Fruit fly (Drosophila melanogaster) whole organism, embryonic: ENCODE data around the gene CG31459.

Experiments used
- Ada2b ChIP-seq: fragments of 200-800 bp; sonication (Bioruptor generic); IDR thresholded peaks from 2 replicates; pipeline ENCODE4 v1.3.6; 2022; ENCODE audit warnings: missing biosample characterization, missing genetic modification characterization
- CG10543 ChIP-seq: fragments of 200-800 bp; sonication (Bioruptor generic); optimal IDR thresholded peaks from 3 replicates; lab custom pipeline; 2017; ENCODE audit warnings: missing biosample characterization, mild to moderate bottlenecking, missing genetic modification characterization, moderate library complexity
- CG10565 ChIP-seq: fragments of 200-800 bp; sonication (Bioruptor generic); optimal IDR thresholded peaks from 3 replicates; lab custom pipeline; 2016; ENCODE audit warnings: missing biosample characterization, mild to moderate bottlenecking, missing genetic modification characterization
- CG10959 ChIP-seq: fragments of 200-800 bp; sonication (Bioruptor generic); IDR thresholded peaks from 2 replicates; pipeline ENCODE4 v1.3.6; 2022; ENCODE audit warnings: missing biosample characterization, missing genetic modification characterization
- CG11398 ChIP-seq: fragments of 200-800 bp; sonication (Bioruptor generic); optimal IDR thresholded peaks from 2 replicates; lab custom pipeline; 2016; ENCODE audit warnings: missing biosample characterization, missing genetic modification characterization
- CG11504 ChIP-seq: fragments of 200-800 bp; sonication (Bioruptor generic); optimal IDR thresholded peaks from 3 replicates; lab custom pipeline; 2019; ENCODE audit warnings: missing biosample characterization, mild to moderate bottlenecking, missing genetic modification characterization, moderate library complexity
- CG12155 ChIP-seq: fragments of 200-800 bp; sonication (Bioruptor generic); optimal IDR thresholded peaks from 3 replicates; lab custom pipeline; 2016; ENCODE audit warnings: missing biosample characterization, missing genetic modification characterization
- CG12659 ChIP-seq: fragments of 200-800 bp; sonication (Bioruptor generic); optimal IDR thresholded peaks from 3 replicates; lab custom pipeline; 2017; ENCODE audit warnings: mild to moderate bottlenecking, missing biosample characterization, missing genetic modification reagents, missing genetic modification characterization
- CG12744 ChIP-seq: fragments of 200-800 bp; sonication (Bioruptor generic); optimal IDR thresholded peaks from 2 replicates; lab custom pipeline; 2016; ENCODE audit warnings: missing biosample characterization, missing genetic modification characterization
- CG14860 ChIP-seq: fragments of 200-800 bp; sonication (Bioruptor generic); IDR thresholded peaks from 3 replicates; pipeline ENCODE4 v1.3.6; 2022; ENCODE audit warnings: missing biosample characterization, missing genetic modification characterization; ENCODE audit not compliant: partially characterized antibody
- CG15479 ChIP-seq: fragments of 200-800 bp; sonication (Bioruptor generic); optimal IDR thresholded peaks from 3 replicates; lab custom pipeline; 2019; ENCODE audit warnings: missing biosample characterization, mild to moderate bottlenecking, missing genetic modification characterization, moderate library complexity
- CG17385 ChIP-seq: fragments of 200-800 bp; sonication (Bioruptor generic); optimal IDR thresholded peaks from 3 replicates; lab custom pipeline; 2018; ENCODE audit warnings: missing biosample characterization, mild to moderate bottlenecking, missing genetic modification characterization
- CG17612 ChIP-seq: fragments of 200-800 bp; sonication (Bioruptor generic); IDR thresholded peaks from 2 replicates; pipeline ENCODE4 v1.3.6; 2022; ENCODE audit warnings: missing biosample characterization, missing genetic modification characterization
- CG18011 ChIP-seq: fragments of 200-800 bp; sonication (Bioruptor generic); optimal IDR thresholded peaks from 2 replicates; lab custom pipeline; 2017; ENCODE audit warnings: missing biosample characterization, missing genetic modification characterization, mild to moderate bottlenecking, moderate library complexity, missing genotype
- CG18599 ChIP-seq: fragments of 200-800 bp; sonication (Bioruptor generic); optimal IDR thresholded peaks from 3 replicates; lab custom pipeline; 2017; ENCODE audit warnings: missing biosample characterization, missing genetic modification characterization, mild to moderate bottlenecking, moderate library complexity, missing genetic modification reagents
- CG18619 ChIP-seq: fragments of 200-800 bp; sonication (Bioruptor generic); optimal IDR thresholded peaks from 3 replicates; lab custom pipeline; 2017; ENCODE audit warnings: missing biosample characterization, mild to moderate bottlenecking, missing genetic modification characterization
- CG18764 ChIP-seq: fragments of 200-800 bp; sonication (Bioruptor generic); optimal IDR thresholded peaks from 3 replicates; lab custom pipeline; 2016; ENCODE audit warnings: missing biosample characterization, missing genetic modification characterization
- CG2889 ChIP-seq: fragments of 200-800 bp; sonication (Bioruptor generic); IDR thresholded peaks from 3 replicates; pipeline ENCODE4 v1.3.6; 2022; ENCODE audit warnings: missing biosample characterization, missing genetic modification characterization
- CG30403 ChIP-seq: fragments of 200-800 bp; sonication (Bioruptor generic); optimal IDR thresholded peaks from 3 replicates; lab custom pipeline; 2016; ENCODE audit warnings: missing biosample characterization, missing genetic modification characterization
- CG32767 ChIP-seq: fragments of 200-800 bp; sonication (Bioruptor generic); IDR thresholded peaks from 2 replicates; pipeline ENCODE4 v1.3.6; 2022; ENCODE audit warnings: missing biosample characterization, missing genetic modification characterization
- CG4404 ChIP-seq: fragments of 200-800 bp; sonication (Bioruptor generic); IDR thresholded peaks from 2 replicates; pipeline ENCODE4 v1.3.6; 2022; ENCODE audit warnings: missing biosample characterization, missing genetic modification characterization
- CG5953 ChIP-seq: fragments of 200-800 bp; sonication (Bioruptor generic); IDR thresholded peaks from 2 replicates; pipeline ENCODE4 v1.3.6; 2022; ENCODE audit warnings: missing biosample characterization, missing genetic modification characterization
- Dbx ChIP-seq: fragments of 200-800 bp; sonication (Bioruptor generic); IDR thresholded peaks from 3 replicates; pipeline ENCODE4 v1.3.6; 2022; ENCODE audit warnings: missing biosample characterization, missing genetic modification characterization
- Ets65A ChIP-seq: fragments of 200-800 bp; sonication (Bioruptor generic); peaks from one replicate; lab custom pipeline; 2016; ENCODE audit warnings: missing biosample characterization, missing genetic modification characterization
- Fer1 ChIP-seq: fragments of 200-800 bp; sonication (Bioruptor generic); optimal IDR thresholded peaks from 2 replicates; lab custom pipeline; 2017; ENCODE audit warnings: missing biosample characterization, mild to moderate bottlenecking, missing genetic modification characterization
- Hey ChIP-seq: fragments of 200-800 bp; sonication (Bioruptor generic); optimal IDR thresholded peaks from 3 replicates; lab custom pipeline; 2018; ENCODE audit warnings: missing biosample characterization, mild to moderate bottlenecking, missing genetic modification characterization
- Hr3 ChIP-seq: fragments of 200-800 bp; sonication (Bioruptor generic); optimal IDR thresholded peaks from 3 replicates; lab custom pipeline; 2016; ENCODE audit warnings: missing biosample characterization, missing genetic modification characterization
- Hsf ChIP-seq: fragments of 200-800 bp; sonication (Bioruptor generic); optimal IDR thresholded peaks from 3 replicates; lab custom pipeline; 2016; ENCODE audit warnings: missing biosample characterization, missing genetic modification characterization
- MESR4 ChIP-seq: fragments of 200-800 bp; sonication (Bioruptor generic); optimal IDR thresholded peaks from 2 replicates; lab custom pipeline; 2018; ENCODE audit warnings: missing biosample characterization, mild to moderate bottlenecking, missing genetic modification characterization, moderate library complexity
- NK7.1 ChIP-seq: fragments of 200-800 bp; sonication (Bioruptor generic); optimal IDR thresholded peaks from 3 replicates; lab custom pipeline; 2016; ENCODE audit warnings: missing biosample characterization, missing genetic modification characterization
- Rfx ChIP-seq: fragments of 200-800 bp; sonication (Bioruptor generic); IDR thresholded peaks from 2 replicates; pipeline ENCODE4 v1.3.6; 2022; ENCODE audit warnings: missing biosample characterization, missing genetic modification characterization
- Trl ChIP-seq, 3 experiments: fragments of >200 bp in 2 of 3; fragments of 200-800 bp in 1 of 3; sonication (Bioruptor generic) in 1 of 3; optimal IDR thresholded peaks; 2 replicates in 1 of 3; 3 replicates in 2 of 3; lab custom pipeline; 2016 to 2017; ENCODE audit warnings: missing biosample characterization in 1 of 3, missing genetic modification characterization in 1 of 3
- amos ChIP-seq: fragments of 200-800 bp; sonication (Bioruptor generic); IDR thresholded peaks from 2 replicates; pipeline ENCODE4 v1.3.6; 2022; ENCODE audit warnings: missing biosample characterization, missing genetic modification characterization; ENCODE audit not compliant: partially characterized antibody
- ara ChIP-seq: fragments of 200-800 bp; sonication (Bioruptor generic); IDR thresholded peaks from 2 replicates; pipeline ENCODE4 v1.3.6; 2022; ENCODE audit warnings: missing biosample characterization, missing genetic modification characterization
- ash1 ChIP-seq: fragments of 200-800 bp; sonication (Bioruptor generic); optimal IDR thresholded peaks from 2 replicates; lab custom pipeline; 2018; ENCODE audit warnings: missing biosample characterization, mild to moderate bottlenecking, missing genetic modification characterization
- chm ChIP-seq: fragments of 200-800 bp; sonication (Bioruptor generic); IDR thresholded peaks from 2 replicates; pipeline ENCODE4 v1.3.6; 2022; ENCODE audit warnings: missing biosample characterization, missing genetic modification characterization
- dan ChIP-seq: fragments of 200-800 bp; sonication (Bioruptor generic); IDR thresholded peaks from 2 replicates; pipeline ENCODE4 v1.3.6; 2022; ENCODE audit warnings: missing biosample characterization, missing genetic modification characterization
- dmrt11E ChIP-seq: fragments of 200-800 bp; sonication (Bioruptor generic); optimal IDR thresholded peaks from 3 replicates; lab custom pipeline; 2018; ENCODE audit warnings: missing biosample characterization, mild to moderate bottlenecking, missing genetic modification characterization, moderate library complexity
- eve ChIP-seq, 2 experiments: fragments of >200 bp; optimal IDR thresholded peaks; 2 replicates each; lab custom pipeline; 2017; ENCODE audit warnings: missing biosample characterization in 2 of 2, missing genetic modification characterization in 2 of 2
- fru ChIP-seq: fragments of >200 bp; optimal IDR thresholded peaks from 2 replicates; lab custom pipeline; 2017
- gem ChIP-seq: fragments of 200-800 bp; sonication (Bioruptor generic); optimal IDR thresholded peaks from 2 replicates; lab custom pipeline; 2019; ENCODE audit warnings: missing biosample characterization, mild to moderate bottlenecking, missing genetic modification characterization, moderate library complexity
- grau ChIP-seq: fragments of 200-800 bp; optimal IDR thresholded peaks from 3 replicates; lab custom pipeline; 2019; ENCODE audit warnings: missing biosample characterization, mild to moderate bottlenecking, missing genetic modification characterization, moderate library complexity
- gro ChIP-seq: fragments of 200-800 bp; sonication (Bioruptor generic); optimal IDR thresholded peaks from 2 replicates; lab custom pipeline; 2016; ENCODE audit warnings: missing biosample characterization, missing genetic modification characterization
- gsb ChIP-seq: fragments of 200-800 bp; sonication (Bioruptor generic); IDR thresholded peaks from 2 replicates; pipeline ENCODE4 v1.3.6; 2022; ENCODE audit warnings: missing biosample characterization, missing genetic modification characterization
- gt ChIP-seq: fragments of 200-800 bp; sonication (Bioruptor generic); IDR thresholded peaks from 2 replicates; pipeline ENCODE4 v1.3.6; 2022; ENCODE audit warnings: missing biosample characterization, missing genetic modification characterization
- phol ChIP-seq: fragments of 200-800 bp; sonication (Bioruptor generic); optimal IDR thresholded peaks from 3 replicates; lab custom pipeline; 2018; ENCODE audit warnings: missing biosample characterization, mild to moderate bottlenecking, missing genetic modification characterization, moderate library complexity
- ro ChIP-seq: fragments of 200-800 bp; sonication (Bioruptor generic); IDR thresholded peaks from 2 replicates; pipeline ENCODE4 v1.3.6; 2022; ENCODE audit warnings: missing biosample characterization, missing genetic modification characterization
- run ChIP-seq: fragments of 200-800 bp; sonication (Bioruptor generic); optimal IDR thresholded peaks from 3 replicates; lab custom pipeline; 2018; ENCODE audit warnings: missing biosample characterization, mild to moderate bottlenecking, missing genetic modification characterization
- stwl ChIP-seq: fragments of 200-800 bp; sonication (Bioruptor generic); optimal IDR thresholded peaks from 3 replicates; lab custom pipeline; 2018; ENCODE audit warnings: missing biosample characterization, mild to moderate bottlenecking, missing genetic modification characterization, moderate library complexity
- toy ChIP-seq: fragments of 200-800 bp; sonication (Bioruptor generic); IDR thresholded peaks from 2 replicates; pipeline ENCODE4 v1.3.6; 2022; ENCODE audit warnings: missing biosample characterization, missing genetic modification characterization
- zfh1 ChIP-seq: fragments of 200-800 bp; sonication (Bioruptor generic); IDR thresholded peaks from 3 replicates; pipeline ENCODE4 v1.3.6; 2022; ENCODE audit warnings: missing biosample characterization, missing genetic modification characterization

CG31459 gene

dm6 chr3R:19807745-19808429 lies 32.8 kb upstream of the CG31459 start (continued):
- TF ChIP-seq Hr3 (GFP tag; lab: Kevin White, UChicago) (no peak), CG12744 (GFP tag; lab: Kevin White, UChicago) (no peak), CG18599 (GFP tag; lab: Kevin White, UChicago) (no peak), CG11398 (GFP tag; lab: Kevin White, UChicago) (no peak), CG15479 (GFP tag; lab: Kevin White, UChicago) (peak; percentile 18), CG10543 (GFP tag; lab: Kevin White, UChicago) (no peak), CG32767 (GFP tag; lab: Robert Waterston, UW) (no peak), CG12155 (GFP tag; lab: Kevin White, UChicago) (no peak), ro (GFP tag; lab: Robert Waterston, UW) (no peak), CG17385 (GFP tag; lab: Kevin White, UChicago) (no peak), gro (GFP tag; lab: Kevin White, UChicago) (no peak), ara (GFP tag; lab: Robert Waterston, UW) (no peak), CG2889 (no peak), stwl (no peak), Rfx (GFP tag; lab: Robert Waterston, UW) (no peak), CG18011 (GFP tag; lab: Kevin White, UChicago) (no peak), CG18764 (GFP tag; lab: Kevin White, UChicago) (no peak), CG10959 (no peak), Dbx (no peak), fru (lab: Kevin White, UChicago) (no peak), Trl (optimal IDR thresholded peaks at IDR 0.05; lab: Kevin White, UChicago) (no peak), Trl (GFP tag; optimal IDR thresholded peaks at IDR 0.05; lab: Kevin White, UChicago) (no peak), grau (tag; lab: Kevin White, UChicago) (no peak), CG18619 (GFP tag; lab: Kevin White, UChicago) (no peak), amos (GFP tag; lab: Robert Waterston, UW) (no peak), CG11504 (tag; lab: Kevin White, UChicago) (no peak), zfh1 (GFP tag; lab: Robert Waterston, UW) (no peak), Ada2b (GFP tag; lab: Robert Waterston, UW) (no peak), dan (GFP tag; lab: Robert Waterston, UW) (no peak), Fer1 (GFP tag; lab: Kevin White, UChicago) (no peak), CG12659 (GFP tag; lab: Kevin White, UChicago) (no peak), Hsf (GFP tag; lab: Kevin White, UChicago) (no peak), Hey (no peak), phol (peak; percentile 0), gsb (GFP tag; lab: Robert Waterston, UW) (no peak), Ets65A (GFP tag; lab: Kevin White, UChicago) (peak; percentile 82), toy (GFP tag; lab: Robert Waterston, UW) (no peak), CG4404 (GFP tag; lab: Robert Waterston, UW) (no peak), chm (GFP tag; lab: Robert Waterston, UW) (no peak), CG30403 (GFP tag; lab: Kevin White, UChicago) (no peak), dmrt11E (tag; lab: Kevin White, UChicago) (peak; percentile 32), gt (GFP tag; lab: Robert Waterston, UW) (no peak), run (tag; lab: Kevin White, UChicago) (no peak), MESR4 (no peak), CG10565 (GFP tag; lab: Kevin White, UChicago) (no peak), gem (tag; lab: Kevin White, UChicago) (peak; percentile 4), CG17612 (GFP tag; lab: Robert Waterston, UW) (no peak), NK7.1 (GFP tag; lab: Kevin White, UChicago) (no peak), CG14860 (GFP tag; lab: Robert Waterston, UW) (no peak), ash1 (no peak), eve (GFP tag; optimal IDR thresholded peaks at IDR 0.05; lab: Kevin White, UChicago) (no peak), CG5953 (no peak)
